Fruit fly (Drosophila melanogaster): ENCODE results near the gene elav.
A peak's percentile ranks its signal among the peaks of the same experiment; 100 is the strongest.

Gene elav

DNA sequence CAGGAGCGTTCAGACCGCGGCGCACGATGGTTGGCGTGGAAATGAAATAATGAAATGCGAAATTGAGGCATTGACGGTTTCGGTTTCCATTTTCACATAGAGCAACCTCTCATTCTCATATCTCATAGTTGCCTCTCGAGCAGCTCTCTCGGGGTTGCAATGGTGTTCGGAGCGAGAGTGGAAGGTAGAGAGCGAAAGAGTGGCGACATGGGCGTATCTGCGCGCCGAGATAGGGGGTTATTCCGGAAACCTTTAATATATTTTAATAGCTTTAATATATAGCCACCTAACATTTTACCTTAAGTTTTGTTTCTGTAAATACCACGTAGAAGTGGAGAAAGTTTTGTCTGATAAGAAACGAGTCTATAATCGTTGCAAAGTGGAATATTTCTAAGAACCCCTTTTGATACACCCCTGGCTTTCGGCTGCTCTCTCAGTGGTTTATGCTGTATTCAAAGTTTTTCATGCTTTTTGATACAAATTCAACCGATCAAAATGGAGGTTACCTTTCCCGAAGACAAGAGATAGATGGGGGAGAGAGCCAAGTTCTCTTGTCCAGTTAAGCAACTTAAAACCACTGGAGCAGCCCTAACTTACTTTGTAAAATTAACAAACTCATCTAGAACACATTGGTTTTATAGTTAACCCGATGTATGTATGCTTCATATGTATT is at the start of gene elav (continued):
- TF ChIP-seq NC2β (GFP tag; optimal IDR thresholded peaks at IDR 0.05): peak; percentile 95
- TF ChIP-seq YL-1 (GFP tag; optimal IDR thresholded peaks at IDR 0.05): peak; percentile 97
- peak; percentile 96 for TF ChIP-seq Taf1 (GFP tag; IDR thresholded peaks at IDR 0.05)
- TF ChIP-seq tap (tag; optimal IDR thresholded peaks at IDR 0.05): peak; percentile 98
- no peak for TF ChIP-seq chinmo (GFP tag; IDR thresholded peaks at IDR 0.05; ENCODE audit: partially characterized antibody)
- peak; percentile 99 for TF ChIP-seq slbo (GFP tag; IDR thresholded peaks at IDR 0.05)
- TF ChIP-seq Deaf1 (tag; optimal IDR thresholded peaks at IDR 0.05): peak; percentile 88
- peak; percentile 97 for TF ChIP-seq Spps (tag; optimal IDR thresholded peaks at IDR 0.05)
- TF ChIP-seq chif (GFP tag; optimal IDR thresholded peaks at IDR 0.05): peak; percentile 96 to 98
- TF ChIP-seq Scr (GFP tag; IDR thresholded peaks at IDR 0.05; ENCODE audit: partially characterized antibody): peak; percentile 10; the same call in 1 of the 2 replicates
- peak; percentile 96 for TF ChIP-seq Poxn (GFP tag; IDR thresholded peaks at IDR 0.05)
- peak; percentile 98 for TF ChIP-seq CG11247 (GFP tag; IDR thresholded peaks at IDR 0.05)
- peak; percentile 99 for TF ChIP-seq dmrt99B (tag; optimal IDR thresholded peaks at IDR 0.05)
- peak; percentile 99 for TF ChIP-seq CG30403 (GFP tag; optimal IDR thresholded peaks at IDR 0.05)
- peak; percentile 98 for TF ChIP-seq Ets65A (GFP tag)
- no peak for TF ChIP-seq CG8478 (optimal IDR thresholded peaks at IDR 0.05)
- peak; percentile 31 to 87 for TF ChIP-seq insv (GFP tag; optimal IDR thresholded peaks at IDR 0.05)
- TF ChIP-seq CG32772 (GFP tag; IDR thresholded peaks at IDR 0.05): peak; percentile 98
- peak; percentile 98 for TF ChIP-seq sqz (GFP tag; optimal IDR thresholded peaks at IDR 0.05)
- peak; percentile 95 for TF ChIP-seq tx (GFP tag; optimal IDR thresholded peaks at IDR 0.05)
- no peak for TF ChIP-seq br (optimal IDR thresholded peaks at IDR 0.05)
- TF ChIP-seq sisA (GFP tag; IDR thresholded peaks at IDR 0.05): peak; percentile 98
- peak; percentile 93 for TF ChIP-seq dan (GFP tag; IDR thresholded peaks at IDR 0.05)
- TF ChIP-seq caup (GFP tag; optimal IDR thresholded peaks at IDR 0.05; ENCODE audit: severe bottlenecking): peak; percentile 99
- TF ChIP-seq CG4424 (GFP tag; optimal IDR thresholded peaks at IDR 0.05): peak; percentile 99
- TF ChIP-seq Hmr (GFP tag; optimal IDR thresholded peaks at IDR 0.05): peak; percentile 99
- TF ChIP-seq H15 (GFP tag; IDR thresholded peaks at IDR 0.05): peak; percentile 97
- peak; percentile 88 for TF ChIP-seq en (GFP tag; optimal IDR thresholded peaks at IDR 0.05)
- TF ChIP-seq CG9797 (GFP tag; optimal IDR thresholded peaks at IDR 0.05): peak; percentile 51
- peak; percentile 97 for TF ChIP-seq CG14667 (GFP tag; IDR thresholded peaks at IDR 0.05)
- TF ChIP-seq CG11723 (GFP tag; optimal IDR thresholded peaks at IDR 0.05): peak; percentile 98
- TF ChIP-seq CG9727 (GFP tag; optimal IDR thresholded peaks at IDR 0.05): peak; percentile 99
- TF ChIP-seq sd (tag; optimal IDR thresholded peaks at IDR 0.05): peak; percentile 94
- TF ChIP-seq Dip3 (GFP tag; optimal IDR thresholded peaks at IDR 0.05): peak; percentile 95
- peak; percentile 98 for TF ChIP-seq cwo (GFP tag; optimal IDR thresholded peaks at IDR 0.05)
- TF ChIP-seq CG7357 (GFP tag; IDR thresholded peaks at IDR 0.05): peak; percentile 94
- peak; percentile 74 for TF ChIP-seq sima (GFP tag; optimal IDR thresholded peaks at IDR 0.05)
- TF ChIP-seq CG1603 (tag; optimal IDR thresholded peaks at IDR 0.05): peak; percentile 93
- TF ChIP-seq Aef1 (GFP tag; IDR thresholded peaks at IDR 0.05): peak; percentile 98
- TF ChIP-seq CG1233 (GFP tag; optimal IDR thresholded peaks at IDR 0.05): peak; percentile 98
- TF ChIP-seq lmd (GFP tag; IDR thresholded peaks at IDR 0.05): peak; percentile 99
- peak; percentile 98 for TF ChIP-seq CG17361 (GFP tag; IDR thresholded peaks at IDR 0.05)
- peak; percentile 97 for TF ChIP-seq CG11093 (GFP tag; IDR thresholded peaks at IDR 0.05)
- peak; percentile 93 for TF ChIP-seq ERR (GFP tag; optimal IDR thresholded peaks at IDR 0.05)
- TF ChIP-seq CG34376 (GFP tag; optimal IDR thresholded peaks at IDR 0.05): peak; percentile 100
- TF ChIP-seq CG2202 (tag; optimal IDR thresholded peaks at IDR 0.05): peak; percentile 99
- TF ChIP-seq HmgD (GFP tag; optimal IDR thresholded peaks at IDR 0.05): peak; percentile 85
- peak; percentile 95 for TF ChIP-seq shn (GFP tag; optimal IDR thresholded peaks at IDR 0.05)
- TF ChIP-seq HmgZ (tag; optimal IDR thresholded peaks at IDR 0.05): peak; percentile 99
- peak; percentile 98 for TF ChIP-seq ATbp (GFP tag; optimal IDR thresholded peaks at IDR 0.05)
- peak; percentile 97 for TF ChIP-seq fd3F (GFP tag; optimal IDR thresholded peaks at IDR 0.05)

Data from whole organism, embryonic.